Worm (Caenorhabditis elegans): ENCODE results near the gene exos-1.
A peak's percentile ranks its signal among the peaks of the same experiment; 100 is the strongest.

- TF ChIP-seq tab-1 (GFP tag; IDR thresholded peaks at IDR 0.05) (no peak), ztf-23 (GFP tag; IDR thresholded peaks at IDR 0.05) (peak; percentile 72)
Measured at ce11 chrIII:11007552-11008272, 1.1 kb upstream of the exos-1 start, which contains the start of the genes fipr-17 and Y48A6B.3.
